Fruit fly (Drosophila melanogaster) whole organism, prepupa: ENCODE data around the gene CG7601.

Source experiments
- Blimp-1 ChIP-seq: fragments of 200-800 bp; sonication (Bioruptor generic); optimal IDR thresholded peaks from 3 replicates; lab custom pipeline; 2017; ENCODE audit warnings: missing biosample characterization, missing genetic modification characterization, mild to moderate bottlenecking, moderate library complexity, missing genetic modification reagents
- CG10669 ChIP-seq: fragments of 200-800 bp; sonication (Bioruptor generic); optimal IDR thresholded peaks from 3 replicates; lab custom pipeline; 2018; ENCODE audit warnings: missing biosample characterization, mild to moderate bottlenecking, missing genetic modification characterization, moderate library complexity
- CG11294 ChIP-seq: fragments of 200-800 bp; sonication (Bioruptor generic); IDR thresholded peaks from 2 replicates; pipeline ENCODE4 v1.3.6; 2022; ENCODE audit warnings: missing biosample characterization, missing genetic modification characterization
- CG11762 ChIP-seq: fragments of 200-800 bp; sonication (Bioruptor generic); optimal IDR thresholded peaks from 3 replicates; lab custom pipeline; 2016; ENCODE audit warnings: missing biosample characterization, missing genetic modification characterization; ENCODE audit not compliant: insufficient read depth
- CG11902 ChIP-seq: fragments of 200-800 bp; sonication (Bioruptor generic); optimal IDR thresholded peaks from 3 replicates; lab custom pipeline; 2016; ENCODE audit warnings: missing biosample characterization, missing genetic modification characterization
- CG15336 ChIP-seq: fragments of 200-800 bp; sonication (Bioruptor generic); IDR thresholded peaks from 2 replicates; pipeline ENCODE4 v1.3.6; 2022; ENCODE audit warnings: missing biosample characterization, missing genetic modification characterization
- CG1621 ChIP-seq: fragments of 200-800 bp; sonication (Bioruptor generic); optimal IDR thresholded peaks from 3 replicates; lab custom pipeline; 2018; ENCODE audit warnings: missing biosample characterization, mild to moderate bottlenecking, missing genetic modification characterization
- CG16779 ChIP-seq: fragments of 200-800 bp; sonication (Bioruptor generic); optimal IDR thresholded peaks from 3 replicates; lab custom pipeline; 2017; ENCODE audit warnings: missing biosample characterization, mild to moderate bottlenecking, missing genetic modification characterization
- CG3032 ChIP-seq: fragments of 200-800 bp; optimal IDR thresholded peaks from 2 replicates; lab custom pipeline; 2019; ENCODE audit warnings: missing biosample characterization, mild to moderate bottlenecking, missing genetic modification characterization, moderate library complexity
- CG31627 ChIP-seq: fragments of 200-800 bp; sonication (Bioruptor generic); optimal IDR thresholded peaks from 3 replicates; lab custom pipeline; 2016; ENCODE audit warnings: missing biosample characterization, missing genetic modification characterization
- CG3919 ChIP-seq: fragments of 200-800 bp; sonication (Bioruptor generic); optimal IDR thresholded peaks from 3 replicates; lab custom pipeline; 2016; ENCODE audit warnings: missing biosample characterization, missing genetic modification characterization
- CG6163 ChIP-seq: fragments of 200-800 bp; sonication (Bioruptor generic); IDR thresholded peaks from 3 replicates; pipeline ENCODE4 v1.3.6; 2022; ENCODE audit warnings: missing biosample characterization, missing genetic modification characterization
- CG6276 ChIP-seq: fragments of 200-800 bp; sonication (Bioruptor generic); optimal IDR thresholded peaks from 2 replicates; lab custom pipeline; 2017; ENCODE audit warnings: missing biosample characterization, mild to moderate bottlenecking, missing genetic modification characterization
- CG6808 ChIP-seq: fragments of 200-800 bp; sonication (Bioruptor generic); optimal IDR thresholded peaks from 3 replicates; lab custom pipeline; 2017; ENCODE audit warnings: missing biosample characterization, missing genetic modification characterization, mild to moderate bottlenecking, moderate library complexity, missing genetic modification reagents
- CG6854 ChIP-seq: fragments of 200-800 bp; sonication (Bioruptor generic); optimal IDR thresholded peaks from 2 replicates; lab custom pipeline; 2017; ENCODE audit warnings: missing biosample characterization, mild to moderate bottlenecking, missing genetic modification characterization
- CG7368 ChIP-seq: fragments of 200-800 bp; sonication (Bioruptor generic); optimal IDR thresholded peaks from 3 replicates; lab custom pipeline; 2016; ENCODE audit warnings: missing biosample characterization, missing genetic modification characterization
- CG8119 ChIP-seq: fragments of 200-800 bp; sonication (Bioruptor generic); IDR thresholded peaks from 3 replicates; pipeline ENCODE4 v1.3.6; 2022; ENCODE audit warnings: missing biosample characterization, missing genetic modification characterization
- CG8632 ChIP-seq: fragments of 200-800 bp; sonication (Bioruptor generic); optimal IDR thresholded peaks from 3 replicates; lab custom pipeline; 2016; ENCODE audit warnings: missing biosample characterization, missing genetic modification characterization
- CG9139 ChIP-seq: fragments of 200-800 bp; sonication (Bioruptor generic); optimal IDR thresholded peaks from 3 replicates; lab custom pipeline; 2017; ENCODE audit warnings: missing biosample characterization, mild to moderate bottlenecking, missing genetic modification characterization
- Eip75B ChIP-seq: fragments of 200-800 bp; sonication (Bioruptor generic); optimal IDR thresholded peaks from 3 replicates; lab custom pipeline; 2016; ENCODE audit warnings: missing biosample characterization, missing genetic modification characterization
- Eip78C ChIP-seq: fragments of 200-800 bp; sonication (Bioruptor generic); peaks from one replicate; lab custom pipeline; 2016; ENCODE audit warnings: missing biosample characterization, missing genetic modification characterization
- Ets21C ChIP-seq: fragments of 200-800 bp; sonication (Bioruptor generic); optimal IDR thresholded peaks from 3 replicates; lab custom pipeline; 2016; ENCODE audit warnings: missing biosample characterization, missing genetic modification characterization
- Ets96B ChIP-seq: fragments of 200-800 bp; optimal IDR thresholded peaks from 2 replicates; lab custom pipeline; 2019; ENCODE audit warnings: missing biosample characterization, mild to moderate bottlenecking, missing genetic modification characterization, moderate library complexity
- Gug ChIP-seq: fragments of 200-800 bp; sonication (Bioruptor generic); IDR thresholded peaks from 2 replicates; pipeline ENCODE4 v1.3.6; 2022; ENCODE audit warnings: missing biosample characterization, missing genetic modification characterization
- Hr4 ChIP-seq: fragments of 200-800 bp; sonication (Bioruptor generic); optimal IDR thresholded peaks from 3 replicates; lab custom pipeline; 2016; ENCODE audit warnings: missing biosample characterization, missing genetic modification characterization
- Lpt ChIP-seq: fragments of 200-800 bp; sonication (Bioruptor generic); optimal IDR thresholded peaks from 3 replicates; lab custom pipeline; 2016; ENCODE audit warnings: missing biosample characterization, missing genetic modification characterization
- Met ChIP-seq: fragments of 200-800 bp; sonication (Bioruptor generic); optimal IDR thresholded peaks from 3 replicates; lab custom pipeline; 2016; ENCODE audit warnings: missing biosample characterization, missing genetic modification characterization
- OdsH ChIP-seq: fragments of 200-800 bp; sonication (Bioruptor generic); optimal IDR thresholded peaks from 3 replicates; lab custom pipeline; 2016; ENCODE audit warnings: missing biosample characterization, missing genetic modification characterization
- Sox102F ChIP-seq: fragments of 200-800 bp; sonication (Bioruptor generic); optimal IDR thresholded peaks from 2 replicates; lab custom pipeline; 2016; ENCODE audit warnings: missing biosample characterization, mild to moderate bottlenecking, missing genetic modification characterization
- Sox14 ChIP-seq: fragments of 200-800 bp; sonication (Bioruptor generic); optimal IDR thresholded peaks from 3 replicates; lab custom pipeline; 2016; ENCODE audit warnings: missing biosample characterization, missing genetic modification characterization
- Sox15 ChIP-seq: fragments of 200-800 bp; sonication (Bioruptor generic); optimal IDR thresholded peaks from 3 replicates; lab custom pipeline; 2016; ENCODE audit warnings: missing biosample characterization, missing genetic modification characterization
- cyc ChIP-seq: fragments of 200-800 bp; sonication (Bioruptor generic); optimal IDR thresholded peaks from 3 replicates; lab custom pipeline; 2016; ENCODE audit warnings: missing biosample characterization, missing genetic modification characterization
- dac ChIP-seq: fragments of 200-800 bp; sonication (Bioruptor generic); optimal IDR thresholded peaks from 2 replicates; lab custom pipeline; 2017; ENCODE audit warnings: missing biosample characterization, mild to moderate bottlenecking, missing genetic modification characterization
- dsx ChIP-seq: fragments of 200-800 bp; optimal IDR thresholded peaks from 3 replicates; lab custom pipeline; 2019; ENCODE audit warnings: missing biosample characterization, mild to moderate bottlenecking, missing genetic modification characterization, moderate library complexity; ENCODE audit not compliant: poor library complexity, severe bottlenecking
- eg ChIP-seq: fragments of 200-800 bp; sonication (Bioruptor generic); IDR thresholded peaks from 3 replicates; pipeline ENCODE4 v1.3.6; 2022; ENCODE audit warnings: missing biosample characterization, missing genetic modification characterization
- fd59A ChIP-seq: fragments of 200-800 bp; sonication (Bioruptor generic); optimal IDR thresholded peaks from 2 replicates; lab custom pipeline; 2017; ENCODE audit warnings: missing biosample characterization, mild to moderate bottlenecking, missing genetic modification characterization, missing genetic modification reagents
- fd85E ChIP-seq: fragments of 200-800 bp; sonication (Bioruptor generic); optimal IDR thresholded peaks from 3 replicates; lab custom pipeline; 2016; ENCODE audit warnings: missing biosample characterization, missing genetic modification characterization
- fkh ChIP-seq: fragments of 200-800 bp; sonication (Bioruptor generic); optimal IDR thresholded peaks from 3 replicates; lab custom pipeline; 2017; ENCODE audit warnings: missing biosample characterization, mild to moderate bottlenecking, missing genetic modification characterization, moderate library complexity
- lz ChIP-seq: fragments of 200-800 bp; sonication (Bioruptor generic); optimal IDR thresholded peaks from 3 replicates; lab custom pipeline; 2016; ENCODE audit warnings: missing biosample characterization, missing genetic modification characterization
- net ChIP-seq: fragments of 200-800 bp; sonication (Bioruptor generic); optimal IDR thresholded peaks from 3 replicates; lab custom pipeline; 2016; ENCODE audit warnings: missing biosample characterization, missing genetic modification characterization
- pdm3 ChIP-seq: fragments of 200-800 bp; sonication (Bioruptor generic); optimal IDR thresholded peaks from 3 replicates; lab custom pipeline; 2016; ENCODE audit warnings: missing biosample characterization, missing genetic modification characterization
- salr ChIP-seq, 2 experiments: fragments of 200-800 bp; sonication (Bioruptor generic); optimal IDR thresholded peaks; 3 replicates each; lab custom pipeline; 2016 to 2018; ENCODE audit warnings: missing biosample characterization in 2 of 2, missing genetic modification characterization in 2 of 2, mild to moderate bottlenecking in 1 of 2
- spab ChIP-seq: fragments of 200-800 bp; sonication (Bioruptor generic); optimal IDR thresholded peaks from 2 replicates; lab custom pipeline; 2017; ENCODE audit warnings: missing biosample characterization, mild to moderate bottlenecking, missing genetic modification characterization, missing genetic modification reagents
- ss ChIP-seq, 2 experiments: fragments of 200-800 bp; sonication (Bioruptor generic); optimal IDR thresholded peaks; 2 replicates in 1 of 2; 3 replicates in 1 of 2; lab custom pipeline; 2017 to 2018; ENCODE audit warnings: mild to moderate bottlenecking in 2 of 2, missing biosample characterization in 2 of 2, missing genetic modification characterization in 2 of 2, moderate library complexity in 1 of 2
- svp ChIP-seq: fragments of 200-800 bp; sonication (Bioruptor generic); peaks from one replicate; lab custom pipeline; 2016; ENCODE audit warnings: missing biosample characterization, missing genetic modification characterization
- vri ChIP-seq: fragments of 200-800 bp; sonication (Bioruptor generic); optimal IDR thresholded peaks from 3 replicates; lab custom pipeline; 2016; ENCODE audit warnings: missing biosample characterization, mild to moderate bottlenecking, missing genetic modification characterization

The CG7601 gene

dm6 chr3R:29773833-29774324, 37.3 kb upstream of the CG7601 start (continued):
- TF ChIP-seq Sox15 (GFP tag; lab: Kevin White, UChicago) (peak; percentile 78), CG11762 (GFP tag; lab: Kevin White, UChicago) (peak; percentile 52), CG31627 (GFP tag; lab: Kevin White, UChicago) (peak; percentile 80), CG8119 (GFP tag; lab: Robert Waterston, UW) (peak; percentile 83), Sox102F (GFP tag; lab: Kevin White, UChicago) (peak; percentile 80), Ets96B (peak; percentile 61), OdsH (peak; percentile 87), lz (GFP tag; lab: Kevin White, UChicago) (peak; percentile 76), CG15336 (peak; percentile 81), Ets21C (peak; percentile 55), CG16779 (tag; lab: Kevin White, UChicago) (no peak), CG6163 (peak; percentile 80), eg (GFP tag; lab: Robert Waterston, UW) (peak; percentile 75), fd85E (GFP tag; lab: Kevin White, UChicago) (peak; percentile 37), net (peak; percentile 76), CG11902 (GFP tag; lab: Kevin White, UChicago) (peak; percentile 76), CG6276 (GFP tag; lab: Kevin White, UChicago) (peak; percentile 68), dsx (GFP tag; lab: Kevin White, UChicago) (peak; percentile 46), fd59A (GFP tag; lab: Kevin White, UChicago) (peak; percentile 79), CG3032 (tag; lab: Kevin White, UChicago) (peak; percentile 73), dac (GFP tag; lab: Kevin White, UChicago) (peak; percentile 72), CG1621 (tag; lab: Kevin White, UChicago) (peak; percentile 72), salr (GFP tag; optimal IDR thresholded peaks at IDR 0.05; lab: Kevin White, UChicago) (peak; percentile 60 to 75), CG8632 (peak; percentile 74), Lpt (peak; percentile 58), Eip75B (GFP tag; lab: Kevin White, UChicago) (peak; percentile 68), CG6808 (GFP tag; lab: Kevin White, UChicago) (peak; percentile 73), CG10669 (GFP tag; lab: Kevin White, UChicago) (peak; percentile 80), Gug (peak; percentile 72), spab (peak; percentile 66), fkh (GFP tag; lab: Kevin White, UChicago) (no peak)

dm6 chr3R:29772795-29773331, 36.3 kb upstream of the CG7601 start:
- TF ChIP-seq CG15336 = peak; percentile 63
- TF ChIP-seq cyc (GFP tag; lab: Kevin White, UChicago) = no peak
- TF ChIP-seq eg (GFP tag; lab: Robert Waterston, UW) = peak; percentile 53; the same call in 1 of the 3 replicates
- peak; percentile 77 for TF ChIP-seq CG6163
- TF ChIP-seq CG6808 (GFP tag; lab: Kevin White, UChicago) = peak; percentile 30
- TF ChIP-seq Sox14 (GFP tag; lab: Kevin White, UChicago) = peak; percentile 29
- peak; percentile 27 for TF ChIP-seq CG7368 (GFP tag; lab: Kevin White, UChicago)
- peak; percentile 65 for TF ChIP-seq CG8119 (GFP tag; lab: Robert Waterston, UW)
- peak; percentile 68 for TF ChIP-seq svp
- peak; percentile 53 to 76 for TF ChIP-seq ss (GFP tag; optimal IDR thresholded peaks at IDR 0.05; lab: Kevin White, UChicago)
- peak; percentile 13 for TF ChIP-seq dsx (GFP tag; lab: Kevin White, UChicago)
- peak; percentile 76 for TF ChIP-seq Blimp-1
- TF ChIP-seq pdm3 (GFP tag; lab: Kevin White, UChicago) = no peak
- no peak for TF ChIP-seq dac (GFP tag; lab: Kevin White, UChicago)
- peak; percentile 67 for TF ChIP-seq vri (GFP tag; lab: Kevin White, UChicago)
- peak; percentile 51 for TF ChIP-seq Gug
- TF ChIP-seq Hr4 (GFP tag; lab: Kevin White, UChicago) = no peak
- TF ChIP-seq CG9139 = peak; percentile 61
- peak; percentile 38; the same call in 1 of the 2 replicates for TF ChIP-seq CG11294
- TF ChIP-seq CG3919 (GFP tag; lab: Kevin White, UChicago) = peak; percentile 6
- TF ChIP-seq CG6276 (GFP tag; lab: Kevin White, UChicago) = peak; percentile 49
- TF ChIP-seq CG6854 (GFP tag; lab: Kevin White, UChicago) = peak; percentile 70
- TF ChIP-seq CG11762 (GFP tag; lab: Kevin White, UChicago) = no peak
- no peak for TF ChIP-seq OdsH
- peak; percentile 28 for TF ChIP-seq CG3032 (tag; lab: Kevin White, UChicago)
- no peak for TF ChIP-seq Eip78C
- TF ChIP-seq Met (GFP tag; lab: Kevin White, UChicago) = no peak
- TF ChIP-seq Lpt = peak; percentile 56
- TF ChIP-seq fkh (GFP tag; lab: Kevin White, UChicago) = peak; percentile 83
- peak; percentile 24 for TF ChIP-seq CG1621 (tag; lab: Kevin White, UChicago)
- TF ChIP-seq, all 60 proteins: peak for 22
